Fruit fly (Drosophila melanogaster): ENCODE measurements around the gene scu.
A peak's percentile ranks its signal among the peaks of the same experiment; 100 is the strongest.

DNA sequence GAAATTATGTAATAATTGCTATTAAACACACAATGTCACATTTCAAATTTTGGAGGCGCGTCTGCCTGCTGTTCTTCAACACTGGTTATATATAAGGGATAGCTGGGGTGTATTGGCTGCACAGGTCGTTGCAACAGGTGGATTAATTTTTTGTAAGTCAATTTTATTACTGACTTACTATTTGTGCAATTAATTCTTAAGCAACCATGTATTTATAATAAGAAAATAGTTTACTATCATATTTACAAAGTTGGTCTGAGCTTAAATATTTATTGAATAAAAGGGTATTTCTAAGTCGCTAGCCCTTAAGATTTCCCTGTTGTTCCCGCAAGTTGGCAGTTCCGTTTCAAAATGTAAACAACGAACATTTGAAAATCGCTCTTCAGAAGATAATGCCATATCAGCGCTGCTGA lies 1.8 kb downstream of the scu start, which contains the start of gene RhoGAP16F:
- TF ChIP-seq usp (GFP tag; optimal IDR thresholded peaks at IDR 0.05) (no peak), pan (optimal IDR thresholded peaks at IDR 0.05) (peak; percentile 95), psq (optimal IDR thresholded peaks at IDR 0.05) (no peak), Dll (optimal IDR thresholded peaks at IDR 0.05) (no peak)

All from whole organism.